Worm (Caenorhabditis elegans) whole organism, young adult: Measurements from ENCODE around the gene unc-50.

Source experiments
- D2030.7 ChIP-seq: fragments of 200-800 bp; sonication (Bioruptor generic); IDR thresholded peaks from 2 replicates; pipeline ENCODE4 v1.3.6; 2022; ENCODE audit warnings: missing genetic modification reagents, missing genetic modification characterization, missing compliant biosample characterization
- F10E7.11 ChIP-seq: sonication (generic microtip); optimal IDR thresholded peaks from 2 replicates; lab custom pipeline; 2017; ENCODE audit warnings: mild to moderate bottlenecking, missing genetic modification characterization, moderate library complexity, missing compliant biosample characterization
- F23B12.7 ChIP-seq: sonication (generic microtip); optimal IDR thresholded peaks from 2 replicates; lab custom pipeline; 2017; ENCODE audit warnings: missing genetic modification characterization, mild to moderate bottlenecking, missing compliant biosample characterization, antibody characterized with exemption, moderate library complexity; ENCODE audit not compliant: insufficient read depth
- F33H1.4 ChIP-seq: fragments of 200-800 bp; sonication (Bioruptor generic); IDR thresholded peaks from 2 replicates; pipeline ENCODE4 v1.3.6; 2022; ENCODE audit warnings: missing genetic modification reagents, missing genetic modification characterization, missing compliant biosample characterization
- K12H6.12 ChIP-seq: fragments of 200-800 bp; sonication (Bioruptor generic); optimal IDR thresholded peaks from 2 replicates; lab custom pipeline; 2018; ENCODE audit warnings: mild to moderate bottlenecking, missing genetic modification characterization, missing compliant biosample characterization
- Y53F4B.3 ChIP-seq: fragments of 200-800 bp; sonication (Bioruptor generic); IDR thresholded peaks from 2 replicates; pipeline ENCODE4 v1.3.6; 2022; ENCODE audit warnings: missing genetic modification reagents, missing genetic modification characterization, missing compliant biosample characterization
- Y53G8AR.9 ChIP-seq: fragments of 200-800 bp; sonication (Bioruptor generic); conservative IDR thresholded peaks from 2 replicates; pipeline ENCODE4 v1.3.6; 2022; ENCODE audit warnings: missing genetic modification reagents, missing genetic modification characterization, missing compliant biosample characterization
- ZK185.1 ChIP-seq: sonication (generic microtip); optimal IDR thresholded peaks from 2 replicates; lab custom pipeline; 2016; ENCODE audit warnings: mild to moderate bottlenecking, missing genetic modification characterization, missing compliant biosample characterization; ENCODE audit not compliant: poor library complexity, severe bottlenecking
- ama-1 ChIP-seq, 3 experiments: fragments of 150-350 bp in 1 of 3; sonication (generic microtip) in 2 of 3; optimal IDR thresholded peaks; 2 replicates each; lab custom pipeline; 2014 to 2018; ENCODE audit warnings: missing biosample characterization in 2 of 3, missing genetic modification characterization in 2 of 3, missing genetic modification reagents in 2 of 3
- atf-7 ChIP-seq: sonication (generic microtip); optimal IDR thresholded peaks from 2 replicates; lab custom pipeline; 2017; ENCODE audit warnings: mild to moderate bottlenecking, missing genetic modification characterization, missing compliant biosample characterization
- attf-6 ChIP-seq: fragments of 200-800 bp; sonication (Bioruptor generic); IDR thresholded peaks from 2 replicates; pipeline ENCODE4 v1.3.6; 2022; ENCODE audit warnings: missing genetic modification reagents, missing genetic modification characterization, missing compliant biosample characterization
- cebp-1 ChIP-seq, 2 experiments: fragments of 200-800 bp in 1 of 2; sonication (Bioruptor generic) in 1 of 2; sonication (generic microtip) in 1 of 2; IDR thresholded peaks in 1 of 2; optimal IDR thresholded peaks in 1 of 2; 2 replicates each; pipeline versions ENCODE4 v1.3.6 to Lab custom; 2017 to 2022; ENCODE audit warnings: missing compliant biosample characterization in 2 of 2, missing genetic modification characterization in 2 of 2, mild to moderate bottlenecking in 1 of 2, missing genetic modification reagents in 1 of 2, moderate library complexity in 1 of 2
- ceh-58 ChIP-seq: fragments of 200-800 bp; sonication (Bioruptor generic); IDR thresholded peaks from 2 replicates; pipeline ENCODE4 v1.3.6; 2022; ENCODE audit warnings: missing genetic modification characterization, missing compliant biosample characterization
- die-1 ChIP-seq: sonication (generic microtip); optimal IDR thresholded peaks from 2 replicates; lab custom pipeline; 2016; ENCODE audit warnings: missing genotype, mild to moderate bottlenecking, missing genetic modification characterization, missing compliant biosample characterization
- dox-1 ChIP-seq: fragments of 200-800 bp; sonication (Bioruptor generic); IDR thresholded peaks from 2 replicates; pipeline ENCODE4 v1.3.6; 2022; ENCODE audit warnings: missing genetic modification reagents, missing genetic modification characterization, missing compliant biosample characterization
- dpff-1 ChIP-seq: sonication (generic microtip); optimal IDR thresholded peaks from 2 replicates; lab custom pipeline; 2017; ENCODE audit warnings: mild to moderate bottlenecking, missing genetic modification characterization, missing compliant biosample characterization
- dpl-1 ChIP-seq: fragments of 150-350 bp; optimal IDR thresholded peaks from 2 replicates; lab custom pipeline; 2014; ENCODE audit warnings: missing biosample characterization, missing genetic modification reagents, missing genetic modification characterization
- gei-17 ChIP-seq: fragments of 200-800 bp; sonication (Bioruptor generic); optimal IDR thresholded peaks from 2 replicates; lab custom pipeline; 2018; ENCODE audit warnings: mild to moderate bottlenecking, missing genetic modification characterization, missing compliant biosample characterization
- let-607 ChIP-seq, 2 experiments: fragments of 200-800 bp in 1 of 2; sonication (Bioruptor generic) in 1 of 2; sonication (generic microtip) in 1 of 2; optimal IDR thresholded peaks; 2 replicates each; lab custom pipeline; 2016 to 2018; ENCODE audit warnings: mild to moderate bottlenecking in 2 of 2, missing compliant biosample characterization in 2 of 2, missing genetic modification characterization in 2 of 2, moderate library complexity in 2 of 2, missing genotype in 1 of 2
- lsl-1 ChIP-seq: fragments of 200-800 bp; sonication (Bioruptor generic); optimal IDR thresholded peaks from 2 replicates; lab custom pipeline; 2018; ENCODE audit warnings: mild to moderate bottlenecking, missing genetic modification characterization, moderate library complexity, missing compliant biosample characterization
- madf-6 ChIP-seq: fragments of 200-800 bp; sonication (Bioruptor generic); IDR thresholded peaks from 2 replicates; pipeline ENCODE4 v1.3.6; 2022; ENCODE audit warnings: missing genetic modification reagents, missing genetic modification characterization, missing compliant biosample characterization
- madf-8 ChIP-seq: fragments of 200-800 bp; sonication (Bioruptor generic); conservative IDR thresholded peaks from 2 replicates; pipeline ENCODE4 v1.3.6; 2022; ENCODE audit warnings: missing genetic modification reagents, missing genetic modification characterization, missing compliant biosample characterization
- mcd-1 ChIP-seq: fragments of 200-800 bp; sonication (Bioruptor generic); IDR thresholded peaks from 2 replicates; pipeline ENCODE4 v1.3.6; 2022; ENCODE audit warnings: missing genetic modification reagents, missing genetic modification characterization, missing compliant biosample characterization
- nfyb-1 ChIP-seq: fragments of 200-800 bp; sonication (Bioruptor generic); IDR thresholded peaks from 2 replicates; pipeline ENCODE4 v1.3.6; 2022; ENCODE audit warnings: missing genetic modification reagents, missing genetic modification characterization, missing compliant biosample characterization
- nhr-120 ChIP-seq: fragments of 200-800 bp; sonication (Bioruptor generic); IDR thresholded peaks from 2 replicates; pipeline ENCODE4 v1.3.6; 2022; ENCODE audit warnings: missing genetic modification characterization, missing compliant biosample characterization
- nhr-27 ChIP-seq: fragments of 200-800 bp; sonication (Bioruptor generic); optimal IDR thresholded peaks from 2 replicates; lab custom pipeline; 2018; ENCODE audit warnings: mild to moderate bottlenecking, missing genetic modification characterization, moderate library complexity, missing compliant biosample characterization
- nhr-80 ChIP-seq: sonication (generic microtip); optimal IDR thresholded peaks from 2 replicates; lab custom pipeline; 2016; ENCODE audit warnings: missing genetic modification characterization, missing compliant biosample characterization
- pha-4 ChIP-seq: fragments of 150-350 bp; sonication (generic microtip); optimal IDR thresholded peaks from 2 replicates; lab custom pipeline; 2014; ENCODE audit warnings: missing biosample characterization, missing genetic modification reagents, missing genetic modification characterization
- rpc-1 ChIP-seq, 2 experiments: fragments of 150-350 bp in 1 of 2; sonication (generic microtip) in 1 of 2; optimal IDR thresholded peaks; 2 replicates each; lab custom pipeline; 2014 to 2018; ENCODE audit warnings: missing biosample characterization in 1 of 2, missing genetic modification characterization in 1 of 2, missing genetic modification reagents in 1 of 2, missing genotype in 1 of 2
- sea-2 ChIP-seq: fragments of 200-800 bp; sonication (Bioruptor generic); IDR thresholded peaks from 2 replicates; pipeline ENCODE4 v1.3.6; 2022; ENCODE audit warnings: missing genetic modification characterization, missing compliant biosample characterization
- snpc-1.1 ChIP-seq: sonication (generic microtip); optimal IDR thresholded peaks from 2 replicates; lab custom pipeline; 2017; ENCODE audit warnings: missing genetic modification characterization, mild to moderate bottlenecking, missing compliant biosample characterization, antibody characterized with exemption, moderate library complexity, missing genotype, missing genetic modification reagents; ENCODE audit not compliant: insufficient read depth
- snpc-1.3 ChIP-seq: sonication (generic microtip); optimal IDR thresholded peaks from 2 replicates; lab custom pipeline; 2017; ENCODE audit warnings: missing genetic modification characterization, mild to moderate bottlenecking, missing compliant biosample characterization, antibody characterized with exemption, moderate library complexity, missing genotype, missing genetic modification reagents; ENCODE audit not compliant: insufficient read depth
- unc-130 ChIP-seq: sonication (generic microtip); optimal IDR thresholded peaks from 2 replicates; lab custom pipeline; 2016; ENCODE audit warnings: missing genetic modification reagents, missing genetic modification characterization, missing compliant biosample characterization
- xnd-1 ChIP-seq: sonication (generic microtip); optimal IDR thresholded peaks from 2 replicates; lab custom pipeline; 2016; ENCODE audit warnings: missing genotype, missing genetic modification reagents, missing genetic modification characterization, missing compliant biosample characterization
- ztf-18 ChIP-seq: sonication (generic microtip); optimal IDR thresholded peaks from 2 replicates; lab custom pipeline; 2016; ENCODE audit warnings: missing genotype, mild to moderate bottlenecking, missing genetic modification characterization, missing compliant biosample characterization
- ztf-22 ChIP-seq: fragments of 200-800 bp; sonication (Bioruptor generic); optimal IDR thresholded peaks from 2 replicates; lab custom pipeline; 2018; ENCODE audit warnings: mild to moderate bottlenecking, missing genetic modification characterization, moderate library complexity, missing compliant biosample characterization
- ztf-25 ChIP-seq: fragments of 200-800 bp; sonication (Bioruptor generic); IDR thresholded peaks from 2 replicates; pipeline ENCODE4 v1.3.6; 2022; ENCODE audit warnings: missing genetic modification reagents, missing genetic modification characterization, missing compliant biosample characterization

unc-50 gene

DNA sequence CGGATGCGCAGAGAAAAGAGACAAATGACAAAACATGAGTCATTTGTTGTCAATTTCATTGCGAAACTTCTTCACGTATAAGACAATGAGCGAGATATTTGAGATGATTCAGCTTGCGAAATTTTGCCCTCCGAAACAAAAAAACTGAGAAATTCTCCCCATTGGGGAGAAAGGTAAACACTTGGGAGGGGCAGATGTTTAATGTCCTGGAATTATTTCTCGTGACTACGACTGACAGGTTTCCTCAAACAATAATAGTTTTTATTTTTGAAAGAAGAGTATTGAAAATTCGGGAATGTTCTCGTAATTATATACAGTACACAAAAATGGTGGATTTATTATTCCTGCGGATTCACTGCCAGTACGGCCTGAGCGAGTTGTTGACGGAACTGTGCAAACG is 13.3 kb upstream of the unc-50 start (continued):
- TF ChIP-seq nfyb-1 (GFP tag; lab: Robert Waterston, UW) (0 out of 2 replicates have a peak, but pooled peaks have one; percentile 37), nhr-120 (GFP tag; lab: Robert Waterston, UW) (no peak), atf-7 (tag; lab: Kevin White, UChicago) (no peak), xnd-1 (tag; lab: Kevin White, UChicago) (no peak), unc-130 (GFP tag; lab: Kevin White, UChicago) (no peak), snpc-1.1 (no peak), F10E7.11 (tag; lab: Kevin White, UChicago) (no peak), nhr-27 (tag; lab: Kevin White, UChicago) (no peak), dpl-1 (GFP tag; lab: Kevin White, UChicago) (no peak)

ce11 chrIII:10330372-10331062 is 12.6 kb upstream of the unc-50 start, which contains the start of gene nex-2:
nex-2 (minus strand) TSS chrIII:10330422.
- TF ChIP-seq D2030.7 (GFP tag; lab: Robert Waterston, UW) (0 out of 2 replicates have a peak, but pooled peaks have one; percentile 36), madf-6 (peak; percentile 89), madf-8 (GFP tag; lab: Robert Waterston, UW) (peak; percentile 83), nhr-27 (tag; lab: Kevin White, UChicago) (no peak), F33H1.4 (GFP tag; lab: Robert Waterston, UW) (peak; percentile 67), xnd-1 (tag; lab: Kevin White, UChicago) (peak; percentile 71), lsl-1 (GFP tag; lab: Kevin White, UChicago) (peak; percentile 90), pha-4 (tag; lab: Kevin White, UChicago) (no peak), ztf-18 (tag; lab: Kevin White, UChicago) (peak; percentile 0)

ce11 chrIII:10329811-10330210 is 11.8 kb upstream of the unc-50 start:
- no peak for TF ChIP-seq ZK185.1 (tag; lab: Kevin White, UChicago)
- peak; percentile 41 for TF ChIP-seq F23B12.7
- TF ChIP-seq ceh-58 (GFP tag; lab: Robert Waterston, UW): no peak
- TF ChIP-seq Y53G8AR.9 (GFP tag; lab: Robert Waterston, UW): no peak
- TF ChIP-seq mcd-1: no peak
- no peak for TF ChIP-seq F10E7.11 (tag; lab: Kevin White, UChicago)
- TF ChIP-seq attf-6 (GFP tag; lab: Robert Waterston, UW): no peak
- no peak for TF ChIP-seq dox-1 (GFP tag; lab: Robert Waterston, UW)
- TF ChIP-seq ztf-18 (tag; lab: Kevin White, UChicago): peak; percentile 29
- no peak for TF ChIP-seq die-1 (tag; lab: Kevin White, UChicago)
- peak in 1 of 2 experiments; percentile 35 for TF ChIP-seq let-607 (tag; optimal IDR thresholded peaks at IDR 0.05; lab: Kevin White, UChicago)
- TF ChIP-seq sea-2 (GFP tag; lab: Robert Waterston, UW): no peak
- TF ChIP-seq rpc-1 (optimal IDR thresholded peaks at IDR 0.05; lab: Kevin White, UChicago): no peak
- TF ChIP-seq rpc-1 (tag; optimal IDR thresholded peaks at IDR 0.05; lab: Kevin White, UChicago): no peak
- no peak for TF ChIP-seq ztf-22 (GFP tag; lab: Kevin White, UChicago)
- no peak for TF ChIP-seq Y53F4B.3
- TF ChIP-seq ama-1 (optimal IDR thresholded peaks at IDR 0.05; lab: Kevin White, UChicago): peak; percentile 9
- TF ChIP-seq ama-1 (GFP tag; optimal IDR thresholded peaks at IDR 0.05; lab: Kevin White, UChicago): no peak
- no peak for TF ChIP-seq snpc-1.3 (tag; lab: Kevin White, UChicago)
- TF ChIP-seq K12H6.12 (tag; lab: Kevin White, UChicago): no peak
- no peak for TF ChIP-seq dpff-1 (tag; lab: Kevin White, UChicago)
- no peak for TF ChIP-seq gei-17 (GFP tag; lab: Kevin White, UChicago)
- TF ChIP-seq nhr-80 (tag; lab: Kevin White, UChicago): peak; percentile 56
- no peak for TF ChIP-seq ztf-25
- no peak for TF ChIP-seq F33H1.4 (GFP tag; lab: Robert Waterston, UW)
- no peak for TF ChIP-seq cebp-1 (GFP tag; IDR thresholded peaks at IDR 0.05; lab: Robert Waterston, UW)
- TF ChIP-seq cebp-1 (tag; optimal IDR thresholded peaks at IDR 0.05; lab: Kevin White, UChicago): peak; percentile 49
